Fruit fly (Drosophila melanogaster): Measurements from ENCODE around the gene Cat.

DNA sequence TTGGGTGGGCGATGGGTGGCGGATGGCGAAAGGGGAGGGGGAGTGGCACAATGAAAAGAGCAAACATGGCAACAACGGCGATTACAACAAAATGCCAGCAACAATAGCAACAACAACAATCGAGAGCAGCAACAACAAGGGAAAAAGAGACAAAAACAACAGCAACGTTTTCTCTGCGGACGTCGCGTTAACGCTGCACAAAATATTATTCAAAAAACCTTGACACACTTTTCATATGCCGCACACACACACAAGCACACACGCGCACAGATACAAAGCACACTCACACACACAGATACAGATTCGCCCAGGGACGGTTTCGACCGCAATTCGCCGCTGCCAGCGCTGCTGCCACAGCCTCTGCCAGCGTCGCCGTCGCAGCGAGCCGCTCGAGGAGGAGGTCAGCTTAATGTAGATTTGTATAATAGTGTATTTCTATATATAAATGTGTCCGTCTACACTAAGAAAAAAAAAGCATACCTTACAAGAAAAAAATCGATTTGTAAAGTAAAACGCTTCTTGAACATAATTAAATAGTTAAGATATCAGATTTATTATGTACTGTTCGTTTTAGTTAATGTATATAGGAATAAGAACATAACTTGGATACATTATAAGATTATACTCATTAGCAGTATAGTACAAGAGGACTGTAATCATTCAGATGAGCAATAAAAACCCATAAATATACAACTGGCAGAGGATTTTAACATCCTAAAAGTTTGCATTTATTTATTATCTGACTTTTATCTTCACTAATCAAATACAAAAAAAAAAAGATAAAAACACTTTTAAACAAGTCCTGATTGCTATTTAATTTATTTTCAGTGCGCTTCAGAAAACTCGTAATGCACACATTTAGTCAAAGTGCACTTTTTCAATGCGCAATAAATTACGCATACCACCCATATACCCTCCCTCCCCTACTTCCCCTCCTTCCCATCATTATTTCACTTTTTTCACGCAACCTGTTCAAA is 40.5 kb upstream of the Cat start:
- TF ChIP-seq CG11902 (GFP tag; optimal IDR thresholded peaks at IDR 0.05) (peak; percentile 18), vri (GFP tag; optimal IDR thresholded peaks at IDR 0.05) (no peak)
